Worm (Caenorhabditis elegans) whole organism, early embryonic: ENCODE data around the gene ZK829.7.

Experiments used
- B0310.2 ChIP-seq: sonication (generic microtip); optimal IDR thresholded peaks from 2 replicates; lab custom pipeline; 2016; ENCODE audit warnings: mild to moderate bottlenecking, missing genetic modification characterization, missing compliant biosample characterization
- ama-1 ChIP-seq: fragments of 150-350 bp; optimal IDR thresholded peaks from 2 replicates; lab custom pipeline; 2014
- ceh-13 ChIP-seq: fragments of 200-800 bp; sonication (Bioruptor generic); optimal IDR thresholded peaks from 2 replicates; lab custom pipeline; 2018; ENCODE audit warnings: mild to moderate bottlenecking, missing genetic modification characterization, missing compliant biosample characterization
- flt-1 ChIP-seq: fragments of 200-800 bp; sonication (Bioruptor generic); IDR thresholded peaks from 2 replicates; pipeline ENCODE4 v1.3.6; 2022; ENCODE audit warnings: missing genetic modification characterization, missing compliant biosample characterization
- hmg-4 ChIP-seq: fragments of 200-800 bp; sonication (Bioruptor generic); optimal IDR thresholded peaks from 2 replicates; lab custom pipeline; 2018; ENCODE audit warnings: mild to moderate bottlenecking, missing genetic modification characterization, missing compliant biosample characterization
- sea-1 ChIP-seq: fragments of 200-800 bp; sonication (Bioruptor generic); conservative IDR thresholded peaks from 2 replicates; pipeline ENCODE4 v1.3.6; 2022; ENCODE audit warnings: missing genetic modification characterization, missing compliant biosample characterization
- tbx-11 ChIP-seq: fragments of 200-800 bp; sonication (Bioruptor generic); IDR thresholded peaks from 2 replicates; pipeline ENCODE4 v1.3.6; 2022; ENCODE audit warnings: missing genetic modification characterization, missing compliant biosample characterization

DNA sequence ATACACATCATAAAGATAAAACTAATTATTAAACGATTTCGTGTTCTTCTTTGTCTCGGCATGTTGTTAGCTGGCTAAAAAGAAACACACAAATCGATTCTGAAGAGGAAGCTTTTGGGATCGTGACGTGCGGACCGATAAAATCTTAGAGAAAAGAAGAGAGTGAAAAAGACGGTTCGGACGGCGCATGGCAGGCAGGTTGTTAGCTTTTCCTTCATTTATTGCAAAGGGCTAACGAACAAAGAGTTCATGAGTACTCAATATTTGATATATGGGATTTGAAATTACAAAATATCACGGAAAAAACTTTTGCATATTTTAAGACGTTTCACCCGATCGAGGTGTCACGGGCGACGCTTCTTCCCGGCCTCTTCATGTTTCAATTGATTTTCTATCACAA, 15.7 kb downstream of the ZK829.7 start, which contains the start of gene ZK829.3:
- TF ChIP-seq B0310.2 (tag; lab: Kevin White, UChicago) (no peak), ama-1 (lab: Kevin White, UChicago) (no peak), sea-1 (no peak), flt-1 (GFP tag; lab: Robert Waterston, UW) (no peak), tbx-11 (GFP tag; lab: Robert Waterston, UW) (no peak), ceh-13 (GFP tag; lab: Kevin White, UChicago) (no peak), hmg-4 (GFP tag; lab: Kevin White, UChicago) (no peak)
